Worm (Caenorhabditis elegans) whole organism, mixed stage, embryonic: ENCODE results near the gene F13B12.2.

ENCODE experiments used
- M03D4.4 ChIP-seq: sonication (generic microtip); optimal IDR thresholded peaks from 2 replicates; lab custom pipeline; 2017; ENCODE audit warnings: mild to moderate bottlenecking, missing genetic modification characterization, missing compliant biosample characterization
- bed-3 ChIP-seq: fragments of 200-800 bp; sonication (Bioruptor generic); optimal IDR thresholded peaks from 3 replicates; lab custom pipeline; 2018; ENCODE audit warnings: mild to moderate bottlenecking, missing genetic modification characterization, moderate library complexity, missing compliant biosample characterization
- blmp-1 ChIP-seq: fragments of 150-350 bp; optimal IDR thresholded peaks from 2 replicates; lab custom pipeline; 2014; ENCODE audit warnings: missing biosample characterization, missing genetic modification characterization
- ceh-39 ChIP-seq: fragments of 150-350 bp; optimal IDR thresholded peaks from 2 replicates; lab custom pipeline; 2014; ENCODE audit warnings: missing biosample characterization, missing genetic modification characterization
- ceh-43 ChIP-seq: fragments of 200-800 bp; sonication (Bioruptor generic); optimal IDR thresholded peaks from 2 replicates; lab custom pipeline; 2018; ENCODE audit warnings: mild to moderate bottlenecking, missing genetic modification characterization, moderate library complexity, missing compliant biosample characterization
- ceh-83 ChIP-seq: fragments of 200-800 bp; sonication (Bioruptor generic); optimal IDR thresholded peaks from 2 replicates; lab custom pipeline; 2018; ENCODE audit warnings: mild to moderate bottlenecking, missing genetic modification characterization, missing compliant biosample characterization
- ces-1 ChIP-seq: fragments of 150-350 bp; optimal IDR thresholded peaks from 2 replicates; lab custom pipeline; 2014; ENCODE audit warnings: missing biosample characterization, missing genetic modification reagents, missing genetic modification characterization
- cnd-1 ChIP-seq: fragments of 200-800 bp; sonication (Bioruptor generic); optimal IDR thresholded peaks from 2 replicates; lab custom pipeline; 2018; ENCODE audit warnings: mild to moderate bottlenecking, missing genetic modification characterization, missing compliant biosample characterization
- drap-1 ChIP-seq: fragments of 200-800 bp; sonication (Bioruptor generic); optimal IDR thresholded peaks from 3 replicates; lab custom pipeline; 2018; ENCODE audit warnings: mild to moderate bottlenecking, missing genetic modification characterization, missing compliant biosample characterization
- elt-1 ChIP-seq: sonication (generic microtip); optimal IDR thresholded peaks from 2 replicates; lab custom pipeline; 2017; ENCODE audit warnings: missing genetic modification characterization, mild to moderate bottlenecking, missing compliant biosample characterization, antibody characterized with exemption, moderate library complexity, borderline replicate concordance; ENCODE audit not compliant: insufficient read depth
- elt-3 ChIP-seq: fragments of 150-350 bp; optimal IDR thresholded peaks from 2 replicates; lab custom pipeline; 2014; ENCODE audit warnings: missing biosample characterization, missing genetic modification characterization
- flh-1 ChIP-seq: fragments of 200-800 bp; sonication (Bioruptor generic); optimal IDR thresholded peaks from 2 replicates; lab custom pipeline; 2018; ENCODE audit warnings: mild to moderate bottlenecking, missing genetic modification characterization, moderate library complexity, missing compliant biosample characterization
- ham-2 ChIP-seq: fragments of 200-800 bp; sonication (Bioruptor generic); optimal IDR thresholded peaks from 2 replicates; lab custom pipeline; 2018; ENCODE audit warnings: mild to moderate bottlenecking, missing genetic modification characterization, missing compliant biosample characterization
- lin-13 ChIP-seq: fragments of 150-350 bp; optimal IDR thresholded peaks from 2 replicates; lab custom pipeline; 2014; ENCODE audit warnings: missing biosample characterization, missing genetic modification characterization
- lin-32 ChIP-seq: fragments of 200-800 bp; sonication (Bioruptor generic); optimal IDR thresholded peaks from 2 replicates; lab custom pipeline; 2018; ENCODE audit warnings: mild to moderate bottlenecking, missing genetic modification characterization, missing compliant biosample characterization
- lsy-2 ChIP-seq: fragments of 150-350 bp; optimal IDR thresholded peaks from 2 replicates; lab custom pipeline; 2014; ENCODE audit warnings: missing biosample characterization, missing genetic modification characterization
- mab-5 ChIP-seq: fragments of 150-350 bp; optimal IDR thresholded peaks from 2 replicates; lab custom pipeline; 2014; ENCODE audit warnings: missing biosample characterization, missing genetic modification characterization
- mep-1 ChIP-seq: fragments of 150-350 bp; optimal IDR thresholded peaks from 2 replicates; lab custom pipeline; 2017; ENCODE audit warnings: missing biosample characterization, missing genetic modification reagents, missing genetic modification characterization, inconsistent platforms
- mls-2 ChIP-seq: sonication (generic microtip); optimal IDR thresholded peaks from 2 replicates; lab custom pipeline; 2016; ENCODE audit warnings: mild to moderate bottlenecking, missing genetic modification characterization, moderate library complexity, missing compliant biosample characterization
- nhr-12 ChIP-seq: fragments of 150-350 bp; optimal IDR thresholded peaks from 2 replicates; lab custom pipeline; 2014; ENCODE audit warnings: missing biosample characterization, missing genetic modification characterization
- nhr-2 ChIP-seq: fragments of 150-350 bp; optimal IDR thresholded peaks from 2 replicates; lab custom pipeline; 2014; ENCODE audit warnings: missing biosample characterization, missing genetic modification characterization
- nhr-28 ChIP-seq: fragments of 150-350 bp; optimal IDR thresholded peaks from 2 replicates; lab custom pipeline; 2014; ENCODE audit warnings: missing biosample characterization, missing genetic modification characterization
- pha-4 ChIP-seq: fragments of 150-350 bp; optimal IDR thresholded peaks from 2 replicates; lab custom pipeline; 2018; ENCODE audit warnings: missing biosample characterization, missing genetic modification reagents, missing genetic modification characterization
- snpc-4 ChIP-seq: fragments of 150-350 bp; optimal IDR thresholded peaks from 2 replicates; lab custom pipeline; 2014; ENCODE audit warnings: missing biosample characterization, missing genetic modification characterization
- sptf-1 ChIP-seq: sonication (generic microtip); optimal IDR thresholded peaks from 2 replicates; lab custom pipeline; 2017; ENCODE audit warnings: mild to moderate bottlenecking, missing genetic modification characterization, moderate library complexity, missing compliant biosample characterization
- unc-120 ChIP-seq: sonication (generic microtip); optimal IDR thresholded peaks from 2 replicates; lab custom pipeline; 2017; ENCODE audit warnings: missing genetic modification characterization, missing compliant biosample characterization; ENCODE audit not compliant: poor library complexity, severe bottlenecking
- unc-39 ChIP-seq: fragments of 150-350 bp; optimal IDR thresholded peaks from 2 replicates; lab custom pipeline; 2014; ENCODE audit warnings: missing biosample characterization, missing genetic modification characterization
- zip-8 ChIP-seq: fragments of 150-350 bp; optimal IDR thresholded peaks from 2 replicates; lab custom pipeline; 2014; ENCODE audit warnings: missing biosample characterization, missing genetic modification characterization
- ztf-11 ChIP-seq: fragments of 150-350 bp; optimal IDR thresholded peaks from 2 replicates; lab custom pipeline; 2014; ENCODE audit warnings: missing biosample characterization, missing genetic modification characterization

Gene F13B12.2

ce11 chrIV:10398244-10398643 is 30.7 kb downstream of the F13B12.2 start:
- no peak for TF ChIP-seq elt-3 (tag; lab: Kevin White, UChicago)
- TF ChIP-seq ceh-83 (GFP tag; lab: Kevin White, UChicago): no peak
- TF ChIP-seq ztf-11: no peak
- TF ChIP-seq ceh-39 (tag; lab: Kevin White, UChicago): no peak
- TF ChIP-seq zip-8 (tag; lab: Kevin White, UChicago): no peak
- peak; percentile 73 for TF ChIP-seq ces-1
- TF ChIP-seq drap-1 (GFP tag; lab: Kevin White, UChicago): no peak

DNA sequence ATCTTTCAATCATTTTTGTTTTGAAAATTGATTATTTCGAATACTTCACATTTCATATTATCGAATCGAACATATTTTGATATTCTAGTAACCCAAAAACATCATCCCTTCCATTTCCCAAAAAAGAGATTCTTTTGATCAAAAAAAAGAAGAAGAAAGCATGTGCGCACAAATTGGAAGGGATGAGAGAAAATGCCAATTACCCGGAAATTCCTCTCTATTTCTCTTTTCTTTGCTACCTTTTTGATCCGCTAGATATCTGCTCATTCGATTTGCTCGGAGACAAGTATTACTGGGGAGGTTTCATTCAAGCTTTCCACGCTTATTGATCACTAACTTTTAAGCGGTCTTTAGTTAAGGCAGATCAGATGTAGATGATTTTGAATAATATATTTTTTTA is 32.1 kb downstream of the F13B12.2 start:
- TF ChIP-seq mab-5 (tag; lab: Kevin White, UChicago) (no peak), ces-1 (peak; percentile 85), M03D4.4 (tag; lab: Kevin White, UChicago) (no peak), sptf-1 (tag; lab: Kevin White, UChicago) (no peak), ztf-11 (no peak), zip-8 (tag; lab: Kevin White, UChicago) (no peak), nhr-28 (tag; lab: Kevin White, UChicago) (no peak)

DNA sequence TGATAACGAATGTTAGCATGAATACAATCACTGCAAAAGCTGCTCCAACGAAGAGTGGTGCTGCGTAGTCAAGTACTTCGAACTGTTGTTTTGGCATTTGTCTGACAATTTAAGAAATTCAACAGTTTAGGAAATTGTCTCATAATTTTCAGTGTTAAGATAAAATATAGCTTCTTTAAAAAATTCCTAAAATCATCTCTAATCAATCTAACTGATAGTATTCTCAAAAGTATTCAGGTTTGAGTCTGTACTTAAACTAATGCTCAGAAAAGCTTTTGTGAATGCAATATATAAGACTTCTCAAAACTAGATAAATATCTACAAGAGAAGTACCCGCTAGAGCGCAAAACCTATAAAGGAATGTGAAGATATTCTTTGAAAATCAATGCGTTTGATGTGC is 34.1 kb downstream of the F13B12.2 start, which contains the start of gene R10H10.4:
TSS of gene R10H10.4 (minus strand) at position 101 of the 400 bp plus-strand sequence.
- no peak for TF ChIP-seq blmp-1 (tag; lab: Kevin White, UChicago)

- TF ChIP-seq pha-4 (tag; lab: Kevin White, UChicago) (no peak), ceh-39 (tag; lab: Kevin White, UChicago) (no peak), unc-120 (no peak), nhr-2 (tag; lab: Kevin White, UChicago) (no peak), M03D4.4 (tag; lab: Kevin White, UChicago) (no peak), nhr-12 (tag; lab: Kevin White, UChicago) (no peak), blmp-1 (tag; lab: Kevin White, UChicago) (no peak), lsy-2 (tag; lab: Kevin White, UChicago) (no peak), zip-8 (tag; lab: Kevin White, UChicago) (no peak), nhr-28 (tag; lab: Kevin White, UChicago) (no peak), ces-1 (no peak), lin-32 (GFP tag; lab: Kevin White, UChicago) (no peak), bed-3 (no peak), flh-1 (GFP tag; lab: Kevin White, UChicago) (no peak)
These were observed 37.1 kb downstream of the F13B12.2 start, which contains the start of gene spe-26 for ce11 chrIV:10391827-10392226. spe-26 (minus strand) TSS chrIV:10391927.

DNA sequence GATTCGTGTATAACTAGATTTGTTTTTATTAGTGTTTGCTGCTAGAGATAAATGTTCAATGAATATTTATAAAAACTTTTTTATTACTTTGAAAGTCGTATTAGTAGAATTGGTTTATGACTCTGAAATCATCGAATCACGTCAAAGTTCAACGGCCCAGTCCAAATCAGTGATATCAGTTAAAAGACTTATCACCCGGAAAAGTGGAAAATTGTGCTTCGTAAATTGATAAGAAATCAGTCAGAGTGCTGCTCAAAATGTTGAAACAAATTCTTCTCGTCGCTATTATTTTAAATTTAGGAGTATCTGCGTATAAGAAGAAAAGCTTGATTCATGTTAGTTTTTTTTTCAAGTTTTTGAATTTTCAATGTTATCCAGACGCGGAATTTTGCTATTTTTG is 40.7 kb downstream of the F13B12.2 start, which contains the start of gene R10H10.3:
TSS of gene R10H10.3 (plus strand) at position 243 of the 400 bp plus-strand sequence.
- no peak for TF ChIP-seq lin-32 (GFP tag; lab: Kevin White, UChicago)
- no peak for TF ChIP-seq bed-3
- no peak for TF ChIP-seq sptf-1 (tag; lab: Kevin White, UChicago)
- no peak for TF ChIP-seq elt-3 (tag; lab: Kevin White, UChicago)
- TF ChIP-seq ceh-39 (tag; lab: Kevin White, UChicago): no peak
- TF ChIP-seq mep-1: no peak
- no peak for TF ChIP-seq snpc-4 (tag; lab: Kevin White, UChicago)
- TF ChIP-seq unc-120: no peak
- TF ChIP-seq flh-1 (GFP tag; lab: Kevin White, UChicago): no peak
- TF ChIP-seq nhr-2 (tag; lab: Kevin White, UChicago): no peak
- no peak for TF ChIP-seq ztf-11

- TF ChIP-seq M03D4.4 (tag; lab: Kevin White, UChicago) (no peak), elt-3 (tag; lab: Kevin White, UChicago) (no peak), mls-2 (tag; lab: Kevin White, UChicago) (no peak), ham-2 (GFP tag; lab: Kevin White, UChicago) (no peak), sptf-1 (tag; lab: Kevin White, UChicago) (no peak), unc-39 (tag; lab: Kevin White, UChicago) (no peak), pha-4 (tag; lab: Kevin White, UChicago) (no peak), snpc-4 (tag; lab: Kevin White, UChicago) (no peak), ceh-39 (tag; lab: Kevin White, UChicago) (no peak), cnd-1 (no peak), nhr-2 (tag; lab: Kevin White, UChicago) (no peak), elt-1 (tag; lab: Kevin White, UChicago) (no peak), mep-1 (no peak), lin-13 (tag; lab: Kevin White, UChicago) (no peak), zip-8 (tag; lab: Kevin White, UChicago) (no peak), bed-3 (no peak), ceh-43 (GFP tag; lab: Kevin White, UChicago) (no peak), nhr-12 (tag; lab: Kevin White, UChicago) (no peak)
These were observed 41.8 kb downstream of the F13B12.2 start, which contains the start of gene nfu-1 for ce11 chrIV:10387113-10387512. nfu-1 (plus strand) TSS chrIV:10387413.
